Fruit fly (Drosophila melanogaster) whole organism, embryonic: ENCODE results near the gene Ldaf1.

ENCODE experiments used
- BEAF-32 ChIP-seq: fragments of 200-800 bp; sonication (Bioruptor generic); optimal IDR thresholded peaks from 3 replicates; lab custom pipeline; 2017; ENCODE audit warnings: missing biosample characterization, missing genetic modification characterization, mild to moderate bottlenecking, moderate library complexity, missing genetic modification reagents
- Bgb ChIP-seq: fragments of 200-800 bp; sonication (Bioruptor generic); IDR thresholded peaks from 2 replicates; pipeline ENCODE4 v1.3.6; 2022; ENCODE audit warnings: missing biosample characterization, missing genetic modification characterization; ENCODE audit not compliant: partially characterized antibody
- CG11456 ChIP-seq: fragments of 200-800 bp; sonication (Bioruptor generic); IDR thresholded peaks from 3 replicates; pipeline ENCODE4 v1.3.6; 2022; ENCODE audit warnings: missing biosample characterization, missing genetic modification characterization
- CG15479 ChIP-seq: fragments of 200-800 bp; sonication (Bioruptor generic); optimal IDR thresholded peaks from 3 replicates; lab custom pipeline; 2019; ENCODE audit warnings: missing biosample characterization, mild to moderate bottlenecking, missing genetic modification characterization, moderate library complexity
- CG15514 ChIP-seq: fragments of 200-800 bp; sonication (Bioruptor generic); optimal IDR thresholded peaks from 3 replicates; lab custom pipeline; 2017; ENCODE audit warnings: missing biosample characterization, missing genetic modification characterization, mild to moderate bottlenecking, moderate library complexity, missing genetic modification reagents
- CG16813 ChIP-seq: fragments of 200-800 bp; sonication (Bioruptor generic); IDR thresholded peaks from 3 replicates; pipeline ENCODE4 v1.3.6; 2022; ENCODE audit warnings: missing biosample characterization, missing genetic modification characterization; ENCODE audit not compliant: partially characterized antibody
- CG2116 ChIP-seq: fragments of 200-800 bp; sonication (Bioruptor generic); optimal IDR thresholded peaks from 3 replicates; lab custom pipeline; 2018; ENCODE audit warnings: missing biosample characterization, mild to moderate bottlenecking, missing genetic modification characterization
- CG2129 ChIP-seq: fragments of 200-800 bp; sonication (Bioruptor generic); IDR thresholded peaks from 2 replicates; pipeline ENCODE4 v1.3.6; 2022; ENCODE audit warnings: missing biosample characterization, missing genetic modification characterization; ENCODE audit not compliant: partially characterized antibody
- CG31441 ChIP-seq: fragments of 200-800 bp; sonication (Bioruptor generic); IDR thresholded peaks from 2 replicates; pipeline ENCODE4 v1.3.6; 2022; ENCODE audit warnings: missing biosample characterization, missing genetic modification characterization
- CG4360 ChIP-seq: fragments of 200-800 bp; sonication (Bioruptor generic); IDR thresholded peaks from 2 replicates; pipeline ENCODE4 v1.3.6; 2022; ENCODE audit warnings: missing biosample characterization, missing genetic modification characterization
- CG43689 ChIP-seq: fragments of 200-800 bp; sonication (Bioruptor generic); IDR thresholded peaks from 2 replicates; pipeline ENCODE4 v1.3.6; 2022; ENCODE audit warnings: missing biosample characterization, missing genetic modification characterization
- CG6791 ChIP-seq: fragments of 200-800 bp; sonication (Bioruptor generic); IDR thresholded peaks from 3 replicates; pipeline ENCODE4 v1.3.6; 2022; ENCODE audit warnings: missing biosample characterization, missing genetic modification characterization; ENCODE audit not compliant: partially characterized antibody
- CG6813 ChIP-seq: fragments of 200-800 bp; sonication (Bioruptor generic); optimal IDR thresholded peaks from 2 replicates; lab custom pipeline; 2017; ENCODE audit warnings: missing biosample characterization, missing genetic modification characterization, mild to moderate bottlenecking, moderate library complexity, missing genetic modification reagents
- CG8924 ChIP-seq: fragments of 200-800 bp; optimal IDR thresholded peaks from 3 replicates; lab custom pipeline; 2019; ENCODE audit warnings: missing biosample characterization, mild to moderate bottlenecking, missing genetic modification characterization, moderate library complexity
- CrebB ChIP-seq: fragments of 200-800 bp; sonication (Bioruptor generic); optimal IDR thresholded peaks from 3 replicates; lab custom pipeline; 2018; ENCODE audit warnings: missing biosample characterization, mild to moderate bottlenecking, missing genetic modification characterization
- Dip3 ChIP-seq: fragments of 200-800 bp; sonication (Bioruptor generic); optimal IDR thresholded peaks from 3 replicates; lab custom pipeline; 2016; ENCODE audit warnings: missing biosample characterization, missing genetic modification characterization
- Dref ChIP-seq: fragments of 200-800 bp; sonication (Bioruptor generic); IDR thresholded peaks from 2 replicates; pipeline ENCODE4 v1.3.6; 2022; ENCODE audit warnings: missing biosample characterization, missing genetic modification characterization
- Drgx ChIP-seq: fragments of 200-800 bp; sonication (Bioruptor generic); IDR thresholded peaks from 2 replicates; pipeline ENCODE4 v1.3.6; 2022; ENCODE audit warnings: missing biosample characterization, missing genetic modification characterization
- H15 ChIP-seq: fragments of 200-800 bp; sonication (Bioruptor generic); IDR thresholded peaks from 3 replicates; pipeline ENCODE4 v1.3.6; 2022; ENCODE audit warnings: missing biosample characterization, missing genetic modification characterization
- HLH4C ChIP-seq: fragments of 200-800 bp; sonication (Bioruptor generic); IDR thresholded peaks from 3 replicates; pipeline ENCODE4 v1.3.6; 2022; ENCODE audit warnings: missing biosample characterization, missing genetic modification characterization; ENCODE audit not compliant: partially characterized antibody
- HmgZ ChIP-seq: fragments of 200-800 bp; sonication (Bioruptor generic); optimal IDR thresholded peaks from 2 replicates; lab custom pipeline; 2018; ENCODE audit warnings: missing biosample characterization, mild to moderate bottlenecking, missing genetic modification characterization
- MESR4 ChIP-seq: fragments of 200-800 bp; sonication (Bioruptor generic); optimal IDR thresholded peaks from 2 replicates; lab custom pipeline; 2018; ENCODE audit warnings: missing biosample characterization, mild to moderate bottlenecking, missing genetic modification characterization, moderate library complexity
- Max ChIP-seq: fragments of 200-800 bp; sonication (Bioruptor generic); optimal IDR thresholded peaks from 2 replicates; lab custom pipeline; 2016; ENCODE audit warnings: missing biosample characterization, mild to moderate bottlenecking, missing genetic modification characterization
- Med ChIP-seq: fragments of 200-800 bp; sonication (Bioruptor generic); peaks from one replicate; lab custom pipeline; 2016; ENCODE audit warnings: missing biosample characterization, missing genetic modification characterization, mild to moderate bottlenecking, inconsistent platforms, moderate library complexity
- Opbp ChIP-seq: fragments of 200-800 bp; sonication (Bioruptor generic); IDR thresholded peaks from 3 replicates; pipeline ENCODE4 v1.3.6; 2022; ENCODE audit warnings: missing biosample characterization, missing genetic modification characterization; ENCODE audit not compliant: partially characterized antibody
- Scr ChIP-seq: fragments of 200-800 bp; sonication (Bioruptor generic); IDR thresholded peaks from 2 replicates; pipeline ENCODE4 v1.3.6; 2022; ENCODE audit warnings: missing biosample characterization, missing genetic modification characterization; ENCODE audit not compliant: partially characterized antibody
- Sry-δ ChIP-seq: fragments of 200-800 bp; sonication (Bioruptor generic); optimal IDR thresholded peaks from 2 replicates; lab custom pipeline; 2016; ENCODE audit warnings: missing biosample characterization, missing genetic modification characterization
- Trl ChIP-seq, 3 experiments: fragments of >200 bp in 2 of 3; fragments of 200-800 bp in 1 of 3; sonication (Bioruptor generic) in 1 of 3; optimal IDR thresholded peaks; 2 replicates in 1 of 3; 3 replicates in 2 of 3; lab custom pipeline; 2016 to 2017; ENCODE audit warnings: missing biosample characterization in 1 of 3, missing genetic modification characterization in 1 of 3
- amos ChIP-seq: fragments of 200-800 bp; sonication (Bioruptor generic); IDR thresholded peaks from 2 replicates; pipeline ENCODE4 v1.3.6; 2022; ENCODE audit warnings: missing biosample characterization, missing genetic modification characterization; ENCODE audit not compliant: partially characterized antibody
- bsh ChIP-seq, 2 experiments: fragments of 200-800 bp; sonication (Bioruptor generic); optimal IDR thresholded peaks; 2 replicates each; lab custom pipeline; 2017 to 2018; ENCODE audit warnings: mild to moderate bottlenecking in 2 of 2, missing biosample characterization in 2 of 2, missing genetic modification characterization in 2 of 2, moderate library complexity in 1 of 2
- crol ChIP-seq: fragments of 200-800 bp; sonication (Bioruptor generic); IDR thresholded peaks from 2 replicates; pipeline ENCODE4 v1.3.6; 2022; ENCODE audit warnings: missing biosample characterization, missing genetic modification characterization
- ems ChIP-seq: fragments of 200-800 bp; sonication (Bioruptor generic); optimal IDR thresholded peaks from 3 replicates; lab custom pipeline; 2016; ENCODE audit warnings: missing biosample characterization, missing genetic modification characterization
- hbn ChIP-seq: fragments of 200-800 bp; sonication (Bioruptor generic); IDR thresholded peaks from 2 replicates; pipeline ENCODE4 v1.3.6; 2022; ENCODE audit warnings: missing biosample characterization, missing genetic modification characterization; ENCODE audit not compliant: partially characterized antibody
- inv ChIP-seq: fragments of 200-800 bp; sonication (Bioruptor generic); IDR thresholded peaks from 2 replicates; pipeline ENCODE4 v1.3.6; 2022; ENCODE audit warnings: missing biosample characterization, missing genetic modification characterization; ENCODE audit not compliant: partially characterized antibody
- knrl ChIP-seq: fragments of 200-800 bp; sonication (Bioruptor generic); IDR thresholded peaks from 3 replicates; pipeline ENCODE4 v1.3.6; 2022; ENCODE audit warnings: missing biosample characterization, missing genetic modification characterization; ENCODE audit not compliant: partially characterized antibody
- lab ChIP-seq: fragments of 200-800 bp; sonication (Bioruptor generic); optimal IDR thresholded peaks from 3 replicates; lab custom pipeline; 2017; ENCODE audit warnings: missing biosample characterization, missing genetic modification characterization, mild to moderate bottlenecking, moderate library complexity, missing genetic modification reagents
- lbe ChIP-seq: fragments of 200-800 bp; sonication (Bioruptor generic); optimal IDR thresholded peaks from 2 replicates; lab custom pipeline; 2016; ENCODE audit warnings: missing biosample characterization, mild to moderate bottlenecking, missing genetic modification characterization
- nau ChIP-seq: fragments of 200-800 bp; sonication (Bioruptor generic); optimal IDR thresholded peaks from 3 replicates; lab custom pipeline; 2017; ENCODE audit warnings: missing biosample characterization, mild to moderate bottlenecking, missing genetic modification characterization, missing genetic modification reagents
- nom ChIP-seq: fragments of 200-800 bp; sonication (Bioruptor generic); optimal IDR thresholded peaks from 2 replicates; lab custom pipeline; 2017; ENCODE audit warnings: missing biosample characterization, missing genetic modification characterization, mild to moderate bottlenecking, moderate library complexity, missing genetic modification reagents
- pzg ChIP-seq: fragments of 200-800 bp; sonication (Bioruptor generic); optimal IDR thresholded peaks from 3 replicates; lab custom pipeline; 2018; ENCODE audit warnings: missing biosample characterization, mild to moderate bottlenecking, missing genetic modification characterization, moderate library complexity
- row ChIP-seq: fragments of 200-800 bp; sonication (Bioruptor generic); IDR thresholded peaks from 3 replicates; pipeline ENCODE4 v1.3.6; 2022; ENCODE audit warnings: missing biosample characterization, missing genetic modification characterization
- sima ChIP-seq: fragments of 200-800 bp; sonication (Bioruptor generic); optimal IDR thresholded peaks from 2 replicates; lab custom pipeline; 2016; ENCODE audit warnings: missing biosample characterization, missing genetic modification characterization
- tap ChIP-seq: fragments of 200-800 bp; optimal IDR thresholded peaks from 3 replicates; lab custom pipeline; 2019; ENCODE audit warnings: missing biosample characterization, mild to moderate bottlenecking, missing genetic modification characterization, moderate library complexity
- tio ChIP-seq: fragments of 200-800 bp; sonication (Bioruptor generic); optimal IDR thresholded peaks from 2 replicates; lab custom pipeline; 2017; ENCODE audit warnings: missing biosample characterization, missing genetic modification characterization, inconsistent platforms
- trem ChIP-seq: fragments of 200-800 bp; optimal IDR thresholded peaks from 3 replicates; lab custom pipeline; 2019; ENCODE audit warnings: missing biosample characterization, mild to moderate bottlenecking, missing genetic modification characterization, moderate library complexity
- tx ChIP-seq: fragments of 200-800 bp; sonication (Bioruptor generic); optimal IDR thresholded peaks from 2 replicates; lab custom pipeline; 2016; ENCODE audit warnings: missing biosample characterization, missing genetic modification characterization
- unc-4 ChIP-seq: fragments of 200-800 bp; sonication (Bioruptor generic); IDR thresholded peaks from 2 replicates; pipeline ENCODE4 v1.3.6; 2022; ENCODE audit warnings: missing biosample characterization, missing genetic modification characterization; ENCODE audit not compliant: partially characterized antibody

Gene Ldaf1

dm6 chrX:1908757-1909156 is 7.0 kb upstream of the Ldaf1 start, which contains the start of the genes Edem1 and Rbcn-3B (continued):
- TF ChIP-seq CG31441 (GFP tag; lab: Robert Waterston, UW) (no peak), Drgx (peak; percentile 14; the same call in 1 of the 2 replicates), nau (GFP tag; lab: Kevin White, UChicago) (no peak), BEAF-32 (GFP tag; lab: Kevin White, UChicago) (peak; percentile 68), bsh (GFP tag; optimal IDR thresholded peaks at IDR 0.05; lab: Kevin White, UChicago) (peak in 1 of 2 experiments; percentile 62), tio (GFP tag; lab: Kevin White, UChicago) (no peak), CG2116 (GFP tag; lab: Kevin White, UChicago) (peak; percentile 61), tx (GFP tag; lab: Kevin White, UChicago) (no peak), CG4360 (GFP tag; lab: Robert Waterston, UW) (no peak), Scr (GFP tag; lab: Robert Waterston, UW) (peak; percentile 53), pzg (peak; percentile 38), lbe (GFP tag; lab: Kevin White, UChicago) (peak; percentile 12), CG6791 (GFP tag; lab: Robert Waterston, UW) (peak; percentile 67; the same call in 2 of the 3 replicates), knrl (GFP tag; lab: Robert Waterston, UW) (peak; percentile 49; the same call in 2 of the 3 replicates), CG2129 (0 out of 2 replicates have a peak, but pooled peaks have one; percentile 23), CG15514 (GFP tag; lab: Kevin White, UChicago) (peak; percentile 45), CG11456 (GFP tag; lab: Robert Waterston, UW) (no peak), Dref (GFP tag; lab: Robert Waterston, UW) (peak; percentile 64), Sry-δ (GFP tag; lab: Kevin White, UChicago) (peak; percentile 19), HLH4C (0 out of 3 replicates have a peak, but pooled peaks have one; percentile 42), Dip3 (GFP tag; lab: Kevin White, UChicago) (no peak), sima (GFP tag; lab: Kevin White, UChicago) (no peak), CG8924 (tag; lab: Kevin White, UChicago) (peak; percentile 9), ems (GFP tag; lab: Kevin White, UChicago) (no peak), hbn (peak; percentile 43), tap (tag; lab: Kevin White, UChicago) (no peak), unc-4 (0 out of 2 replicates have a peak, but pooled peaks have one; percentile 32), CG15479 (GFP tag; lab: Kevin White, UChicago) (peak; percentile 23), Bgb (GFP tag; lab: Robert Waterston, UW) (peak; percentile 38), Med (GFP tag; lab: Kevin White, UChicago) (peak; percentile 61), amos (GFP tag; lab: Robert Waterston, UW) (peak; percentile 68), HmgZ (tag; lab: Kevin White, UChicago) (peak; percentile 12), nom (peak; percentile 69), MESR4 (GFP tag; lab: Kevin White, UChicago) (peak; percentile 88), Opbp (GFP tag; lab: Robert Waterston, UW) (peak; percentile 36; the same call in 1 of the 3 replicates), CG43689 (GFP tag; lab: Robert Waterston, UW) (no peak), crol (peak; percentile 56; the same call in 1 of the 2 replicates), row (GFP tag; lab: Robert Waterston, UW) (peak; percentile 30; the same call in 1 of the 3 replicates), CG6813 (GFP tag; lab: Kevin White, UChicago) (no peak), H15 (GFP tag; lab: Robert Waterston, UW) (no peak), Max (GFP tag; lab: Kevin White, UChicago) (peak; percentile 15), inv (peak; percentile 52; the same call in 1 of the 2 replicates), trem (tag; lab: Kevin White, UChicago) (peak; percentile 20), CrebB (no peak), Trl (optimal IDR thresholded peaks at IDR 0.05; lab: Kevin White, UChicago) (no peak), Trl (GFP tag; optimal IDR thresholded peaks at IDR 0.05; lab: Kevin White, UChicago) (no peak), CG16813 (GFP tag; lab: Robert Waterston, UW) (peak; percentile 50; the same call in 1 of the 3 replicates), lab (GFP tag; lab: Kevin White, UChicago) (peak; percentile 16)
